Worm (Caenorhabditis elegans) whole organism, L3 larva: ENCODE results near the gene F41E6.17.

ENCODE experiments used
- R02D3.7 ChIP-seq: fragments of 150-350 bp; optimal IDR thresholded peaks from 2 replicates; lab custom pipeline; 2014; ENCODE audit warnings: missing biosample characterization, missing genetic modification characterization
- aly-2 ChIP-seq: fragments of 150-350 bp; optimal IDR thresholded peaks from 2 replicates; lab custom pipeline; 2014; ENCODE audit warnings: missing biosample characterization, missing genetic modification characterization
- ama-1 ChIP-seq: fragments of 150-350 bp; optimal IDR thresholded peaks from 2 replicates; lab custom pipeline; 2018
- ceh-16 ChIP-seq: sonication (generic microtip); optimal IDR thresholded peaks from 2 replicates; lab custom pipeline; 2017; ENCODE audit warnings: missing biosample characterization, missing genetic modification characterization
- ceh-28 ChIP-seq: fragments of 150-350 bp; optimal IDR thresholded peaks from 2 replicates; lab custom pipeline; 2014; ENCODE audit warnings: missing biosample characterization, missing genetic modification reagents, missing genetic modification characterization
- ceh-9 ChIP-seq: sonication (generic microtip); optimal IDR thresholded peaks from 2 replicates; lab custom pipeline; 2018; ENCODE audit warnings: missing biosample characterization, missing genetic modification characterization
- daf-12 ChIP-seq: fragments of 150-350 bp; optimal IDR thresholded peaks from 2 replicates; lab custom pipeline; 2014; ENCODE audit warnings: missing biosample characterization, missing genetic modification reagents, missing genetic modification characterization
- egl-27 ChIP-seq: sonication (generic microtip); optimal IDR thresholded peaks from 4 replicates; lab custom pipeline; 2017; ENCODE audit warnings: missing biosample characterization, missing genetic modification reagents, missing genetic modification characterization
- egl-5 ChIP-seq: fragments of 150-350 bp; optimal IDR thresholded peaks from 2 replicates; lab custom pipeline; 2017; ENCODE audit warnings: missing biosample characterization, missing genetic modification reagents, missing genetic modification characterization, inconsistent platforms
- elt-1 ChIP-seq: fragments of 150-350 bp; optimal IDR thresholded peaks from 2 replicates; lab custom pipeline; 2014; ENCODE audit warnings: missing biosample characterization, missing genetic modification characterization
- elt-2 ChIP-seq: sonication (generic microtip); optimal IDR thresholded peaks from 2 replicates; lab custom pipeline; 2016; ENCODE audit warnings: missing genetic modification reagents, mild to moderate bottlenecking, missing genetic modification characterization, missing compliant biosample characterization
- elt-3 ChIP-seq, 3 experiments: fragments of 150-350 bp in 1 of 3; sonication (generic microtip) in 2 of 3; optimal IDR thresholded peaks; 2 replicates in 2 of 3; 4 replicates in 1 of 3; lab custom pipeline; 2014 to 2017; ENCODE audit warnings: missing biosample characterization in 3 of 3, missing genetic modification characterization in 3 of 3
- eor-1 ChIP-seq, 2 experiments: fragments of 150-350 bp; optimal IDR thresholded peaks; 2 replicates each; lab custom pipeline; 2014 to 2018; ENCODE audit warnings: missing biosample characterization in 2 of 2, missing genetic modification characterization in 2 of 2
- fkh-10 ChIP-seq: sonication (generic microtip); optimal IDR thresholded peaks from 2 replicates; lab custom pipeline; 2017; ENCODE audit warnings: missing biosample characterization, missing genetic modification reagents, missing genetic modification characterization
- fos-1 ChIP-seq: fragments of 150-350 bp; optimal IDR thresholded peaks from 2 replicates; lab custom pipeline; 2014; ENCODE audit warnings: missing biosample characterization, missing genetic modification characterization
- hmg-11 ChIP-seq: sonication (generic microtip); optimal IDR thresholded peaks from 2 replicates; lab custom pipeline; 2016; ENCODE audit warnings: missing genetic modification characterization, missing compliant biosample characterization
- jun-1 ChIP-seq: fragments of 150-350 bp; optimal IDR thresholded peaks from 2 replicates; lab custom pipeline; 2014; ENCODE audit warnings: missing biosample characterization, missing genetic modification reagents, missing genetic modification characterization
- lin-15B ChIP-seq: fragments of 150-350 bp; optimal IDR thresholded peaks from 2 replicates; lab custom pipeline; 2014; ENCODE audit warnings: missing biosample characterization, missing genetic modification characterization
- lin-39 ChIP-seq: fragments of 150-350 bp; optimal IDR thresholded peaks from 2 replicates; lab custom pipeline; 2018; ENCODE audit warnings: missing biosample characterization, missing genetic modification reagents, missing genetic modification characterization
- lsy-12 ChIP-seq: sonication (generic microtip); optimal IDR thresholded peaks from 2 replicates; lab custom pipeline; 2016; ENCODE audit warnings: mild to moderate bottlenecking, missing genetic modification characterization, missing compliant biosample characterization
- mdl-1 ChIP-seq: fragments of 150-350 bp; optimal IDR thresholded peaks from 2 replicates; lab custom pipeline; 2014; ENCODE audit warnings: missing biosample characterization, missing genetic modification characterization
- nfya-1 ChIP-seq: sonication (generic microtip); optimal IDR thresholded peaks from 2 replicates; lab custom pipeline; 2017; ENCODE audit warnings: missing genetic modification characterization, mild to moderate bottlenecking, missing compliant biosample characterization, antibody characterized with exemption, moderate library complexity; ENCODE audit not compliant: insufficient read depth
- nhr-11 ChIP-seq: fragments of 150-350 bp; optimal IDR thresholded peaks from 2 replicates; lab custom pipeline; 2014; ENCODE audit warnings: missing biosample characterization, missing genetic modification characterization
- nhr-12 ChIP-seq: fragments of 150-350 bp; optimal IDR thresholded peaks from 2 replicates; lab custom pipeline; 2014; ENCODE audit warnings: missing biosample characterization, missing genetic modification characterization
- nhr-23 ChIP-seq: fragments of 150-350 bp; optimal IDR thresholded peaks from 2 replicates; lab custom pipeline; 2014; ENCODE audit warnings: missing biosample characterization, missing genetic modification reagents, missing genetic modification characterization
- nhr-237 ChIP-seq: fragments of 150-350 bp; optimal IDR thresholded peaks from 2 replicates; lab custom pipeline; 2014; ENCODE audit warnings: missing biosample characterization, missing genetic modification characterization
- nhr-25 ChIP-seq: sonication (generic microtip); optimal IDR thresholded peaks from 2 replicates; lab custom pipeline; 2017; ENCODE audit warnings: missing biosample characterization, missing genetic modification characterization
- nhr-28 ChIP-seq: fragments of 150-350 bp; optimal IDR thresholded peaks from 2 replicates; lab custom pipeline; 2014; ENCODE audit warnings: missing biosample characterization, missing genetic modification characterization
- nhr-43 ChIP-seq: sonication (generic microtip); optimal IDR thresholded peaks from 2 replicates; lab custom pipeline; 2016; ENCODE audit warnings: mild to moderate bottlenecking, missing genetic modification characterization, missing compliant biosample characterization; ENCODE audit not compliant: poor library complexity, severe bottlenecking
- nhr-67 ChIP-seq: fragments of 150-350 bp; optimal IDR thresholded peaks from 2 replicates; lab custom pipeline; 2014; ENCODE audit warnings: missing biosample characterization, missing genetic modification characterization
- nhr-76 ChIP-seq: fragments of 150-350 bp; sonication (generic microtip); optimal IDR thresholded peaks from 5 replicates; lab custom pipeline; 2014; ENCODE audit warnings: missing biosample characterization, missing genetic modification characterization
- nhr-77 ChIP-seq: fragments of 150-350 bp; optimal IDR thresholded peaks from 2 replicates; lab custom pipeline; 2014; ENCODE audit warnings: missing biosample characterization, missing genetic modification characterization
- pha-4 ChIP-seq: fragments of 150-350 bp; optimal IDR thresholded peaks from 2 replicates; lab custom pipeline; 2014; ENCODE audit warnings: missing biosample characterization, missing genetic modification reagents, missing genetic modification characterization
- pqm-1 ChIP-seq: fragments of 150-350 bp; optimal IDR thresholded peaks from 2 replicates; lab custom pipeline; 2017; ENCODE audit warnings: missing biosample characterization, missing genetic modification characterization, inconsistent platforms
- sea-2 ChIP-seq: fragments of 150-350 bp; sonication (generic microtip); optimal IDR thresholded peaks from 4 replicates; lab custom pipeline; 2014; ENCODE audit warnings: missing biosample characterization, missing genetic modification reagents, missing genetic modification characterization
- skn-1 ChIP-seq: fragments of 150-350 bp; optimal IDR thresholded peaks from 2 replicates; lab custom pipeline; 2014; ENCODE audit warnings: missing biosample characterization, missing genetic modification characterization
- snpc-4 ChIP-seq: fragments of 150-350 bp; optimal IDR thresholded peaks from 2 replicates; lab custom pipeline; 2014; ENCODE audit warnings: missing biosample characterization, missing genetic modification characterization
- tbx-2 ChIP-seq: sonication (generic microtip); optimal IDR thresholded peaks from 2 replicates; lab custom pipeline; 2016; ENCODE audit warnings: mild to moderate bottlenecking, missing genetic modification characterization, missing compliant biosample characterization
- unc-39 ChIP-seq: sonication (generic microtip); optimal IDR thresholded peaks from 4 replicates; lab custom pipeline; 2017; ENCODE audit warnings: missing biosample characterization, missing genetic modification characterization
- unc-62 ChIP-seq: fragments of 150-350 bp; sonication (generic microtip); optimal IDR thresholded peaks from 4 replicates; lab custom pipeline; 2014; ENCODE audit warnings: missing biosample characterization, missing genetic modification reagents, missing genetic modification characterization
- ztf-11 ChIP-seq: fragments of 150-350 bp; optimal IDR thresholded peaks from 2 replicates; lab custom pipeline; 2014; ENCODE audit warnings: missing biosample characterization, missing genetic modification characterization
- ztf-4 ChIP-seq: fragments of 150-350 bp; optimal IDR thresholded peaks from 2 replicates; lab custom pipeline; 2014; ENCODE audit warnings: missing biosample characterization, missing genetic modification characterization

Gene F41E6.17

DNA sequence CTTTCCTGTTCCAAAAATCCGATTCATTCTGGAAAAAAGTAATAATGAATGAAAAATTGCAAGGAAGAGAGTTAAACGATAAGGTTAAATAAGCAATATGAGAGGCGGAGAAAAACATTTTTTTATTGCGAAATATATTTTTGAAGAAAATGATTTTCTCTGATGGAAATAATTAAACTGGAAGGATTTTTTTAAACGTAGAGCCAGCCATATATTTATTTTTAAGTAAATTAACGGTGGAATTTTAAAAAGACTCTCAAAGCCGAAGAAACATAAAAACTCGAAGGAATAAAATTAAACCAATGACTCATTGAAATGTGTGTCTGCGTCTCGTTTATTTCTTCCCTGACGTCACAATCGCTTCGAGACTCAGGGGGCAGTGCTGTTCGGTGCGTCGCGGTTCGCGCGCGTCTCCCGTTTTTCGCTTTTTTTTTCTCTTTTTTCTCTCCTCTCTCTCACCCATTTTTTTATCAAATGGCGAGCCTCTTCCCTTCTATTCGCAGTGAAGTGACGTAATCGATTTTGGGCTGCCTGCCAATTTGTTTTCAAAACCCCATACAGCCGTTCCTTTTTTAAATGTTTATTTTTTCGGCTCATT, 17.7 kb upstream of the F41E6.17 start, which contains the start of gene vps-60:
vps-60 (minus strand) TSS at position 30 of the 598 bp plus-strand sequence.
- TF ChIP-seq nhr-77 (tag; lab: Kevin White, UChicago) (peak; percentile 25), nhr-28 (tag; lab: Kevin White, UChicago) (no peak), fos-1 (peak; percentile 94), egl-27 (peak; percentile 89), daf-12 (tag; lab: Kevin White, UChicago) (no peak), aly-2 (tag; lab: Kevin White, UChicago) (no peak), elt-1 (tag; lab: Kevin White, UChicago) (peak; percentile 43), unc-39 (tag; lab: Kevin White, UChicago) (no peak), ztf-11 (tag; lab: Kevin White, UChicago) (no peak), nfya-1 (tag; lab: Kevin White, UChicago) (peak; percentile 95), ceh-28 (tag; lab: Kevin White, UChicago) (peak; percentile 87), lsy-12 (tag; lab: Kevin White, UChicago) (peak; percentile 59), elt-3 (tag; optimal IDR thresholded peaks at IDR 0.05; lab: Kevin White, UChicago) (peak in 1 of 3 experiments; percentile 80), sea-2 (GFP tag; lab: Kevin White, UChicago) (no peak), ztf-4 (tag; lab: Kevin White, UChicago) (no peak), nhr-11 (peak; percentile 72), unc-62 (GFP tag; lab: Kevin White, UChicago) (peak; percentile 11), fkh-10 (GFP tag; lab: Kevin White, UChicago) (peak; percentile 84), nhr-12 (tag; lab: Kevin White, UChicago) (no peak), R02D3.7 (tag; lab: Kevin White, UChicago) (peak; percentile 59), nhr-67 (tag; lab: Kevin White, UChicago) (no peak), nhr-43 (tag; lab: Kevin White, UChicago) (peak; percentile 72), snpc-4 (peak; percentile 81), lin-15B (tag; lab: Kevin White, UChicago) (peak; percentile 94), pqm-1 (tag; lab: Kevin White, UChicago) (peak; percentile 94), nhr-25 (tag; lab: Kevin White, UChicago) (peak; percentile 93), jun-1 (tag; lab: Kevin White, UChicago) (peak; percentile 95), pha-4 (tag; lab: Kevin White, UChicago) (peak; percentile 98), tbx-2 (tag; lab: Kevin White, UChicago) (peak; percentile 61), elt-2 (tag; lab: Kevin White, UChicago) (peak; percentile 88), lin-39 (tag; lab: Kevin White, UChicago) (peak; percentile 93), ceh-9 (tag; lab: Kevin White, UChicago) (no peak), ceh-16 (tag; lab: Kevin White, UChicago) (no peak), nhr-237 (tag; lab: Kevin White, UChicago) (no peak), ama-1 (lab: Kevin White, UChicago) (peak; percentile 86), nhr-23 (tag; lab: Kevin White, UChicago) (peak; percentile 97), egl-5 (tag; lab: Kevin White, UChicago) (peak; percentile 89), mdl-1 (tag; lab: Kevin White, UChicago) (peak; percentile 38), nhr-76 (tag; lab: Kevin White, UChicago) (no peak), skn-1 (tag; lab: Kevin White, UChicago) (peak; percentile 57), hmg-11 (tag; lab: Kevin White, UChicago) (peak; percentile 93), eor-1 (tag; optimal IDR thresholded peaks at IDR 0.05; lab: Kevin White, UChicago) (no peak)

DNA sequence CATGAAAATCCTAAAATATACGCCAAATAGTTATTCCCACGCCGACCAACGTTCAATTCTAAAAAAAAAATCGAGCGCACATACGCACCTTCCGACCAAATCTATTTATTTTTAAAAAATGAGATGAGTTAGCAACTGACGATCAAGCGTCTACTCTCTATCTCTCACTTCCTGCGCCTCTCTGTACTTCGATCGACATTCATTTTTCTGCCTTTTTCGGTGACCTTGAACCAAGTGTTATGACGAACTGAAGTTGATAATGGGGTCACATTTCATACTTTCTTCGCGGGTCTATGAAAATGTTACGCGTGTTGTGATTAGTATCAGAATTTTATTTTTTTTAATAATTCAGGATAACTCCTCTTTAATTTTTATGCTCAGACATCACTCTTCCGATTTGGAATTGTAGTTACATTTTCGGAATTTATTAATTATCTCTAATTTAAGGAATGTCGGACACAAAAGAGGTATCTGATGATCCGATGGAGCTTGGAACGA, 16.5 kb upstream of the F41E6.17 start, which contains the start of gene smk-1:
smk-1 (plus strand) TSS at position 448 of the 498 bp plus-strand sequence.
- TF ChIP-seq nhr-23 (tag; lab: Kevin White, UChicago) (peak; percentile 67), lin-15B (tag; lab: Kevin White, UChicago) (no peak), nhr-25 (tag; lab: Kevin White, UChicago) (peak; percentile 89), hmg-11 (tag; lab: Kevin White, UChicago) (no peak), egl-27 (no peak)
